Worm (Caenorhabditis elegans) whole organism, L4 larva: ENCODE data around the gene R13D7.2.
A peak's percentile ranks its signal among the peaks of the same experiment; 100 is the strongest.

Source experiments
- D1046.2 ChIP-seq: fragments of 200-800 bp; sonication (Bioruptor generic); IDR thresholded peaks from 2 replicates; pipeline ENCODE4 v1.3.6; 2022; ENCODE audit warnings: missing genetic modification characterization, missing compliant biosample characterization
- F26F4.8 ChIP-seq: fragments of 200-800 bp; sonication (Bioruptor generic); conservative IDR thresholded peaks from 2 replicates; pipeline ENCODE4 v1.3.6; 2022; ENCODE audit warnings: missing genetic modification characterization, missing compliant biosample characterization
- F37D6.2 ChIP-seq: sonication (generic microtip); optimal IDR thresholded peaks from 2 replicates; lab custom pipeline; 2016; ENCODE audit warnings: mild to moderate bottlenecking, missing genetic modification characterization, missing compliant biosample characterization
- F44E2.7 ChIP-seq: fragments of 200-800 bp; sonication (Bioruptor generic); IDR thresholded peaks from 2 replicates; pipeline ENCODE4 v2.1.2; 2022; ENCODE audit warnings: missing genetic modification characterization, missing compliant biosample characterization
- ZK337.2 ChIP-seq: fragments of 200-800 bp; sonication (Bioruptor generic); IDR thresholded peaks from 2 replicates; pipeline ENCODE4 v1.3.6; 2022; ENCODE audit warnings: missing genetic modification reagents, missing genetic modification characterization, missing compliant biosample characterization
- ceh-20 ChIP-seq: fragments of 200-800 bp; sonication (Bioruptor generic); IDR thresholded peaks from 2 replicates; pipeline ENCODE4 v1.3.6; 2022; ENCODE audit warnings: missing genetic modification reagents, missing genetic modification characterization, missing compliant biosample characterization
- ceh-32 ChIP-seq: sonication (generic microtip); optimal IDR thresholded peaks from 2 replicates; lab custom pipeline; 2016; ENCODE audit warnings: mild to moderate bottlenecking, missing genetic modification characterization, missing compliant biosample characterization; ENCODE audit not compliant: poor library complexity
- cey-2 ChIP-seq: sonication (generic microtip); optimal IDR thresholded peaks from 3 replicates; lab custom pipeline; 2017; ENCODE audit warnings: missing genetic modification characterization, mild to moderate bottlenecking, missing compliant biosample characterization, antibody characterized with exemption, borderline replicate concordance; ENCODE audit not compliant: insufficient read depth
- ctbp-1 ChIP-seq: fragments of 200-800 bp; sonication (Bioruptor generic); IDR thresholded peaks from 2 replicates; pipeline ENCODE4 v1.3.6; 2022; ENCODE audit warnings: missing genetic modification reagents, missing genetic modification characterization, missing compliant biosample characterization
- daf-12 ChIP-seq: fragments of 150-350 bp; optimal IDR thresholded peaks from 2 replicates; lab custom pipeline; 2014; ENCODE audit warnings: missing biosample characterization, missing genetic modification reagents, missing genetic modification characterization
- daf-19 ChIP-seq: fragments of 200-800 bp; sonication (Bioruptor generic); conservative IDR thresholded peaks from 2 replicates; pipeline ENCODE4 v1.3.6; 2022; ENCODE audit warnings: missing genetic modification characterization, missing compliant biosample characterization
- egl-27 ChIP-seq: sonication (generic microtip); optimal IDR thresholded peaks from 3 replicates; lab custom pipeline; 2017; ENCODE audit warnings: missing biosample characterization, missing genetic modification reagents, missing genetic modification characterization
- egl-43 ChIP-seq: fragments of 200-800 bp; sonication (Bioruptor generic); IDR thresholded peaks from 2 replicates; pipeline ENCODE4 v1.3.6; 2022; ENCODE audit warnings: missing genetic modification reagents, missing genetic modification characterization, missing compliant biosample characterization
- fos-1 ChIP-seq: fragments of 150-350 bp; optimal IDR thresholded peaks from 2 replicates; lab custom pipeline; 2014; ENCODE audit warnings: missing biosample characterization, missing genetic modification characterization
- hlh-30 ChIP-seq: sonication (generic microtip); optimal IDR thresholded peaks from 2 replicates; lab custom pipeline; 2017; ENCODE audit warnings: antibody characterized with exemption, mild to moderate bottlenecking, missing genetic modification characterization, missing compliant biosample characterization; ENCODE audit not compliant: insufficient read depth
- hmg-1.1 ChIP-seq: fragments of 200-800 bp; sonication (Bioruptor generic); IDR thresholded peaks from 2 replicates; pipeline ENCODE4 v1.3.6; 2022; ENCODE audit warnings: missing genetic modification reagents, missing genetic modification characterization, missing compliant biosample characterization
- lim-7 ChIP-seq: fragments of 200-800 bp; sonication (Bioruptor generic); IDR thresholded peaks from 2 replicates; pipeline ENCODE4 v1.3.6; 2022; ENCODE audit warnings: missing genetic modification characterization, missing compliant biosample characterization
- lin-1 ChIP-seq: fragments of 200-800 bp; sonication (Bioruptor generic); IDR thresholded peaks from 2 replicates; pipeline ENCODE4 v1.3.6; 2022; ENCODE audit warnings: missing genetic modification reagents, missing genetic modification characterization, missing compliant biosample characterization
- lin-13 ChIP-seq: fragments of 150-350 bp; optimal IDR thresholded peaks from 2 replicates; lab custom pipeline; 2014; ENCODE audit warnings: missing biosample characterization, missing genetic modification reagents, missing genetic modification characterization
- lin-15B ChIP-seq: fragments of 150-350 bp; sonication (generic microtip); optimal IDR thresholded peaks from 3 replicates; lab custom pipeline; 2014; ENCODE audit warnings: missing biosample characterization, missing genetic modification characterization
- lin-38 ChIP-seq: fragments of 200-800 bp; sonication (Bioruptor generic); IDR thresholded peaks from 2 replicates; pipeline ENCODE4 v1.3.6; 2022; ENCODE audit warnings: missing genetic modification reagents, missing genetic modification characterization, missing compliant biosample characterization
- lin-39 ChIP-seq: fragments of 150-350 bp; optimal IDR thresholded peaks from 2 replicates; lab custom pipeline; 2014; ENCODE audit warnings: missing biosample characterization, missing genetic modification reagents, missing genetic modification characterization
- lsy-2 ChIP-seq, 2 experiments: fragments of 150-350 bp in 1 of 2; sonication (generic microtip) in 1 of 2; optimal IDR thresholded peaks; 2 replicates each; lab custom pipeline; 2014 to 2017; ENCODE audit warnings: missing biosample characterization in 2 of 2, missing genetic modification characterization in 2 of 2
- madf-9 ChIP-seq: fragments of 200-800 bp; sonication (Bioruptor generic); conservative IDR thresholded peaks from 2 replicates; pipeline ENCODE4 v1.3.6; 2022; ENCODE audit warnings: missing genetic modification reagents, missing genetic modification characterization, missing compliant biosample characterization
- mdt-29 ChIP-seq: fragments of 200-800 bp; sonication (Bioruptor generic); IDR thresholded peaks from 2 replicates; pipeline ENCODE4 v1.3.6; 2022; ENCODE audit warnings: missing genetic modification reagents, missing genetic modification characterization, missing compliant biosample characterization
- mxl-2 ChIP-seq: fragments of 200-800 bp; sonication (Bioruptor generic); conservative IDR thresholded peaks from 2 replicates; pipeline ENCODE4 v1.3.6; 2022; ENCODE audit warnings: missing genetic modification reagents, missing genetic modification characterization, missing compliant biosample characterization
- nhr-10 ChIP-seq: fragments of 150-350 bp; optimal IDR thresholded peaks from 2 replicates; lab custom pipeline; 2014; ENCODE audit warnings: missing biosample characterization, missing genetic modification characterization
- nhr-237 ChIP-seq: sonication (generic microtip); optimal IDR thresholded peaks from 2 replicates; lab custom pipeline; 2017; ENCODE audit warnings: missing biosample characterization, missing genetic modification characterization
- nhr-25 ChIP-seq: sonication (generic microtip); optimal IDR thresholded peaks from 2 replicates; lab custom pipeline; 2017; ENCODE audit warnings: missing genetic modification characterization, mild to moderate bottlenecking, missing compliant biosample characterization, antibody characterized with exemption, moderate library complexity, borderline replicate concordance; ENCODE audit not compliant: insufficient read depth
- nhr-48 ChIP-seq: sonication (generic microtip); optimal IDR thresholded peaks from 2 replicates; lab custom pipeline; 2016; ENCODE audit warnings: mild to moderate bottlenecking, missing genetic modification characterization, missing compliant biosample characterization
- php-3 ChIP-seq: fragments of 200-800 bp; sonication (Bioruptor generic); IDR thresholded peaks from 2 replicates; pipeline ENCODE4 v1.3.6; 2022; ENCODE audit warnings: missing genetic modification reagents, missing genetic modification characterization, missing compliant biosample characterization
- rbr-2 ChIP-seq: sonication (generic microtip); optimal IDR thresholded peaks from 2 replicates; lab custom pipeline; 2016; ENCODE audit warnings: missing genotype, missing genetic modification characterization, missing compliant biosample characterization
- set-16 ChIP-seq: fragments of 200-800 bp; sonication (Bioruptor generic); IDR thresholded peaks from 2 replicates; pipeline ENCODE4 v1.3.6; 2022; ENCODE audit warnings: missing genetic modification reagents, missing genetic modification characterization, missing compliant biosample characterization
- snpc-1.2 ChIP-seq: fragments of 200-800 bp; sonication (Bioruptor generic); IDR thresholded peaks from 2 replicates; pipeline ENCODE4 v1.3.6; 2022; ENCODE audit warnings: missing genetic modification reagents, missing genetic modification characterization, missing compliant biosample characterization
- unc-130 ChIP-seq: sonication (generic microtip); optimal IDR thresholded peaks from 2 replicates; lab custom pipeline; 2016; ENCODE audit warnings: missing genetic modification reagents, missing genetic modification characterization, missing compliant biosample characterization
- unc-39 ChIP-seq: sonication (generic microtip); optimal IDR thresholded peaks from 2 replicates; lab custom pipeline; 2017; ENCODE audit warnings: missing biosample characterization, missing genetic modification characterization
- unc-62 ChIP-seq, 3 experiments: fragments of 150-350 bp in 1 of 3; sonication (generic microtip); optimal IDR thresholded peaks in 2 of 3; peaks in 1 of 3; 1 replicate in 1 of 3; 2 replicates in 2 of 3; lab custom pipeline; 2014 to 2017; ENCODE audit warnings: missing biosample characterization in 3 of 3, missing genetic modification characterization in 3 of 3, missing genetic modification reagents in 3 of 3, missing genotype in 1 of 3
- vab-7 ChIP-seq: fragments of 200-800 bp; sonication (Bioruptor generic); IDR thresholded peaks from 2 replicates; pipeline ENCODE4 v1.3.6; 2022; ENCODE audit warnings: missing genetic modification reagents, missing genetic modification characterization, missing compliant biosample characterization
- zag-1 ChIP-seq: fragments of 150-350 bp; optimal IDR thresholded peaks from 2 replicates; lab custom pipeline; 2014; ENCODE audit warnings: missing biosample characterization, missing genetic modification characterization
- ztf-7 ChIP-seq: fragments of 150-350 bp; optimal IDR thresholded peaks from 2 replicates; lab custom pipeline; 2014; ENCODE audit warnings: missing biosample characterization, missing genetic modification characterization

The R13D7.2 gene

ce11 chrV:7437538-7437937 is 27.8 kb downstream of the R13D7.2 start, which contains the start of gene F25E5.9 (continued):
- TF ChIP-seq cey-2 (tag; lab: Kevin White, UChicago) (no peak), hmg-1.1 (peak; percentile 67), unc-130 (GFP tag; lab: Kevin White, UChicago) (no peak), unc-39 (tag; lab: Kevin White, UChicago) (no peak), hlh-30 (peak; percentile 20), ceh-32 (tag; lab: Kevin White, UChicago) (no peak), ceh-20 (GFP tag; lab: Robert Waterston, UW) (no peak), unc-62 (GFP tag; optimal IDR thresholded peaks at IDR 0.05 in 1 of 2; lab: Kevin White, UChicago) (peak in 1 of 2 experiments; percentile 33), unc-62 (tag; optimal IDR thresholded peaks at IDR 0.05; lab: Kevin White, UChicago) (no peak), php-3 (no peak), egl-27 (tag; lab: Kevin White, UChicago) (no peak), daf-19 (GFP tag; lab: Robert Waterston, UW) (no peak), lin-13 (GFP tag; lab: Kevin White, UChicago) (no peak), ZK337.2 (GFP tag; lab: Robert Waterston, UW) (no peak), F44E2.7 (GFP tag; lab: Robert Waterston, UW) (no peak), rbr-2 (tag; lab: Kevin White, UChicago) (peak; percentile 28), daf-12 (tag; lab: Kevin White, UChicago) (no peak), lin-38 (GFP tag; lab: Robert Waterston, UW) (no peak), nhr-10 (no peak), F26F4.8 (no peak)

- TF ChIP-seq lin-13 (GFP tag; lab: Kevin White, UChicago) (no peak), nhr-25 (tag; lab: Kevin White, UChicago) (no peak), ctbp-1 (GFP tag; lab: Robert Waterston, UW) (no peak), unc-62 (GFP tag; optimal IDR thresholded peaks at IDR 0.05 in 1 of 2; lab: Kevin White, UChicago) (no peak), unc-62 (tag; optimal IDR thresholded peaks at IDR 0.05; lab: Kevin White, UChicago) (no peak), vab-7 (no peak), D1046.2 (no peak), madf-9 (GFP tag; lab: Robert Waterston, UW) (no peak), unc-39 (tag; lab: Kevin White, UChicago) (no peak), zag-1 (tag; lab: Kevin White, UChicago) (no peak)
Measured at ce11 chrV:7437985-7438384, 28.3 kb downstream of the R13D7.2 start, which contains the start of gene F25E5.16. TSS of gene F25E5.16 (plus strand) at chrV:7438285.

- no peak for TF ChIP-seq lsy-2 (tag; optimal IDR thresholded peaks at IDR 0.05; lab: Kevin White, UChicago)
- TF ChIP-seq lin-38 (GFP tag; lab: Robert Waterston, UW): no peak
- no peak for TF ChIP-seq madf-9 (GFP tag; lab: Robert Waterston, UW)
- TF ChIP-seq vab-7: no peak
- TF ChIP-seq snpc-1.2 (GFP tag; lab: Robert Waterston, UW): no peak
- no peak for TF ChIP-seq egl-43 (GFP tag; lab: Robert Waterston, UW)
- no peak for TF ChIP-seq fos-1 (tag; lab: Kevin White, UChicago)
- no peak for TF ChIP-seq lin-15B (tag; lab: Kevin White, UChicago)
- no peak for TF ChIP-seq F37D6.2
- TF ChIP-seq nhr-48: no peak
- TF ChIP-seq mxl-2 (GFP tag; lab: Robert Waterston, UW): no peak
- TF ChIP-seq ztf-7 (tag; lab: Kevin White, UChicago): no peak
- TF ChIP-seq rbr-2 (tag; lab: Kevin White, UChicago): no peak
- no peak for TF ChIP-seq lin-1 (GFP tag; lab: Robert Waterston, UW)
- no peak for TF ChIP-seq lin-39
- no peak for TF ChIP-seq lim-7 (GFP tag; lab: Robert Waterston, UW)
- TF ChIP-seq set-16: no peak
- TF ChIP-seq mdt-29 (GFP tag; lab: Robert Waterston, UW): no peak
- TF ChIP-seq nhr-237 (tag; lab: Kevin White, UChicago): no peak
- TF ChIP-seq nhr-10: no peak
Measured at ce11 chrV:7439807-7440206, 30.1 kb downstream of the R13D7.2 start, which contains the start of gene try-13. TSS of gene try-13 (plus strand) at chrV:7440107.
